Worm (Caenorhabditis elegans): ENCODE measurements around the gene clec-21.

Gene clec-21

DNA sequence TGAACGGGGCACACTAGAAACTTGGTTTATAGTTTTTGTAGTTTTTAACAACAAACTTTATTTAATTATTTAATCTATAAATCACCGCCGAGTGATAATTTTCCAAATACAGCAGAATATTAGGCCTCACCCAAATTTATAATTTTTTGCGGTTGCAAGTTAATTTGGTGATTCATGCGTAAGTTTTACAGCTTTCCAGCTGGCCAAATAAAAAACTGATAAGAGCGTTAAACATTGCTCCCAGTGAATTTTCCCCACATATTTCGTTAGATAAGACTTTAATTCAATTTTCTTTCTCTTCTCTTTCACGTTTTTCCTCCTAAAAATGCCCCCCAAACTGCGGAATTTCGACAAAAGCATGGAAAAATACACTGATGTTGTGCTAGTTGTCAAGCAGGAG lies 17.5 kb upstream of the clec-21 start, which contains the start of gene bath-47:
bath-47 (plus strand) TSS at position 305 of the 400 bp plus-strand sequence.
- TF ChIP-seq snu-23 (GFP tag; optimal IDR thresholded peaks at IDR 0.05) (no peak), jun-1 (tag; optimal IDR thresholded peaks at IDR 0.05) (no peak), hpl-2 (GFP tag; optimal IDR thresholded peaks at IDR 0.05) (no peak), nhr-76 (tag; optimal IDR thresholded peaks at IDR 0.05) (no peak), nhr-20 (tag; optimal IDR thresholded peaks at IDR 0.05) (no peak), C04F5.9 (tag; optimal IDR thresholded peaks at IDR 0.05) (no peak), lin-14 (GFP tag; optimal IDR thresholded peaks at IDR 0.05) (no peak)

ce11 chrII:1600661-1601060 lies 16.6 kb upstream of the clec-21 start, which contains the start of gene bath-26:
TSS of gene bath-26 (minus strand) at chrII:1600761.
- TF ChIP-seq snu-23 (GFP tag; optimal IDR thresholded peaks at IDR 0.05) (no peak), lin-14 (GFP tag; optimal IDR thresholded peaks at IDR 0.05) (no peak), mdl-1 (tag; optimal IDR thresholded peaks at IDR 0.05) (no peak), rnt-1 (tag; optimal IDR thresholded peaks at IDR 0.05) (no peak), nhr-47 (tag; optimal IDR thresholded peaks at IDR 0.05) (no peak), C34B4.2 (tag; optimal IDR thresholded peaks at IDR 0.05) (no peak), blmp-1 (tag; optimal IDR thresholded peaks at IDR 0.05) (no peak), sptf-1 (tag; optimal IDR thresholded peaks at IDR 0.05) (no peak), hlh-4 (tag; optimal IDR thresholded peaks at IDR 0.05) (no peak), sox-4 (tag; optimal IDR thresholded peaks at IDR 0.05) (no peak), elt-2 (tag; optimal IDR thresholded peaks at IDR 0.05) (no peak), fkh-4 (tag; optimal IDR thresholded peaks at IDR 0.05; ENCODE audit: borderline replicate concordance) (no peak), efl-3 (GFP tag; optimal IDR thresholded peaks at IDR 0.05) (no peak), ceh-88 (GFP tag; IDR thresholded peaks at IDR 0.05) (no peak), lin-39 (tag; optimal IDR thresholded peaks at IDR 0.05) (no peak), irx-1 (tag; optimal IDR thresholded peaks at IDR 0.05) (no peak), mab-9 (GFP tag; IDR thresholded peaks at IDR 0.05) (no peak), xbp-1 (tag; optimal IDR thresholded peaks at IDR 0.05) (no peak), F16B12.6 (tag; optimal IDR thresholded peaks at IDR 0.05) (no peak)

DNA sequence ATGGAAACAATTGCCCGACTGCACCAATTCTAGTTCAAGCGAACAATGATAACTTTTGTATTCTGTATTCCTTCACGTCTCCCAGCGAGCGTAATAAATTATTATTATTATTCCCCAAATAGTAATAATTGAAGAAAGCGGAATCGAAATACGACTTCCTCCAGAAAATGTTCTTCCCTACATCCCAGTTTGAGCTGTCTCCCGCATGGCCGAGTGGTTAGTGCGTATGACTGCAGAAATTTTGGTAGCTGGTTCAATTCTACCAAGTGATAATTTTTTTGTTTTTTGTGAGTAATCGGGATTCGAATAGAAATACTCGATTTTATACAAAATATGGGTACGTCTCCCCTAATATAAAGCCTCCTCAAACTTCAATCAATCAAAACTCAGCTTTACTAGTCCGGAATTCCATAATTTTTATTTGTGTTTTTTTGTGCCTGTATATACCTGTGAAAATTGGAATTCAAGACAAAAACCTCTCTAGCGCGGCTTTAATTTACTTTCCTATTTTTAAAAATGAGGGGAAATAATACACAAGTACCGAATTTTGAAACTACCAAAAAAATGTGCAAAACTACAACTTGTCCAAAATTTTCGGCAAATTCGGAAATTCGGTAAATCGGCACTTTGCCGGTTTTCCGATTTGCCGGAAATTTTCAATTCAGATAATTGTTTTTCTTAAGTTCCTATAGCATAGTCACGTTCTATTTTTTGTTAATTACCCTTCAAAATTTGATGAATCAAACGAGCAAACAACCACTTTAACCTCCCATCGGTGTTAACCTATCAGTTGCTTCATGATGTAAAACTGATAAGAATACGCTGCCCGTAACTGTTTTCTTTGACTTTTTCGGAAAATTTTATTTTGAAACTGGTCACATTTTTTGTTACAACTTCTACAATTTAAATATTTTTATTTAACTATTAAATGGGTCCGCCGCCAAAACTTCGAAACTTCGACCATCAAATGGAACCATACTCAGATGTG lies 13.4 kb upstream of the clec-21 start, which contains the start of gene bath-46:
bath-46 (plus strand) TSS at position 806 of the 988 bp plus-strand sequence.
- TF ChIP-seq sup-37 (GFP tag; optimal IDR thresholded peaks at IDR 0.05) (no peak), fkh-10 (GFP tag; optimal IDR thresholded peaks at IDR 0.05) (no peak), elt-2 (tag; optimal IDR thresholded peaks at IDR 0.05) (peak; percentile 67), lin-14 (GFP tag; optimal IDR thresholded peaks at IDR 0.05) (no peak), irx-1 (tag; optimal IDR thresholded peaks at IDR 0.05) (no peak), unc-62 (GFP tag; optimal IDR thresholded peaks at IDR 0.05) (no peak)

DNA sequence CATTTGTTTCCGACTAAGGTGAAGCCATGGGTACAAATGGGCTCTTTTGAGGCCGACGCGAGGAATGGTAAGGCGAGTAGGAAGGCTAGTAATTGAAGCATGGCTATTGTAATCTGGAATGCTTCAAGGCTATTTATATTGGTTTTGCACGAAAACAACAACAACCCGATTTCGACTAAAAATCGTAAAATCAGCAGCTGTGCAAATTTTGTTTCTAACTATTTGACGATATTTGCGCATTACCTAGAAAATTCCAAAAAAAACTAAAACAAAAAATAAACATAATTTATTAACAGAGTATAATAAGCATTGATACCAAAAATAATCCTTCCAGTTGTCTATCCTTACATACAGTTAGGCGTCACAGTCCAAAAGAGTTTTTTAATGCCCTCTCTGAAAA lies 11.1 kb upstream of the clec-21 start, which contains the start of gene clec-20:
clec-20 (minus strand) TSS at position 101 of the 400 bp plus-strand sequence.
- TF ChIP-seq grh-1 (GFP tag; IDR thresholded peaks at IDR 0.05) (no peak), irx-1 (tag; optimal IDR thresholded peaks at IDR 0.05) (no peak), mep-1 (tag; optimal IDR thresholded peaks at IDR 0.05) (no peak), ces-1 (GFP tag; optimal IDR thresholded peaks at IDR 0.05) (no peak), nhr-237 (tag; optimal IDR thresholded peaks at IDR 0.05) (no peak), nhr-85 (tag) (no peak), unc-86 (tag; optimal IDR thresholded peaks at IDR 0.05) (no peak), alr-1 (tag; optimal IDR thresholded peaks at IDR 0.05; ENCODE audit: borderline replicate concordance) (no peak), nhr-20 (tag; optimal IDR thresholded peaks at IDR 0.05) (no peak), hlh-17 (GFP tag; optimal IDR thresholded peaks at IDR 0.05; ENCODE audit: borderline replicate concordance) (no peak), lin-35 (GFP tag; optimal IDR thresholded peaks at IDR 0.05) (no peak), ets-5 (GFP tag; IDR thresholded peaks at IDR 0.05) (no peak)

Data from whole organism, L1 larva.